Worm (Caenorhabditis elegans): ENCODE measurements around the gene K03H1.11.

DNA sequence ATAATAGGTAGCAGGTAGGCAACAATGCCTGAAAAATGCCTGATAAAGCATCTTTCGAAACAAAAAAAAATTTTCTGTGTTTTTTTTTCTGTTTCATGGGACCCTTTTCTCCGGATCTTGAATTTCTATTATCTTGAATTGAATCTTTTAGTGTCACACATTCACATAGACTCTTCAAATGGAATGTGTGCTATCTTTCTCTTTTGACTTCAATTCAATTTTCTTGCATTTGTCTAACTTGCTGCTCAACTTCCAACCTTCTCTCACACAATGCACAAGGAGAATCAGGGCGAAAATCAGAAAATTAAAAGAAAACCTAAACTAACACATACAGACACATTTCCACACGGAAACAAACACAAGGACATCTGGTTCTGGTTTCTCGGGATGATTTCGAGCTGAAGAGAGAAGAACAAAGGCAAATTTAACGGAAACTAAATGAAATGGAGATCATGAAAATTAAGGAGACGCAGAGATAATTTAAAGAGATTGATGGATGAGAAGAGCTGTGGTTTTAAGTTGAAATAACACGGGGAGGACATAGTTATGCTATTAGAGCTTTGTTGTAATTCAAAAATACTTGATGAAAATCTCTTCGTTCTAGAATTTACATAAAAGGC is 20.5 kb upstream of the K03H1.11 start:
- TF ChIP-seq ahr-1 (tag; optimal IDR thresholded peaks at IDR 0.05), result no peak
- TF ChIP-seq dve-1 (tag; optimal IDR thresholded peaks at IDR 0.05), result no peak
- no peak for TF ChIP-seq nhr-232 (tag; optimal IDR thresholded peaks at IDR 0.05)

All from whole organism, late embryonic.